Fruit fly (Drosophila melanogaster): Measurements from ENCODE around the gene knrl.

knrl gene

DNA sequence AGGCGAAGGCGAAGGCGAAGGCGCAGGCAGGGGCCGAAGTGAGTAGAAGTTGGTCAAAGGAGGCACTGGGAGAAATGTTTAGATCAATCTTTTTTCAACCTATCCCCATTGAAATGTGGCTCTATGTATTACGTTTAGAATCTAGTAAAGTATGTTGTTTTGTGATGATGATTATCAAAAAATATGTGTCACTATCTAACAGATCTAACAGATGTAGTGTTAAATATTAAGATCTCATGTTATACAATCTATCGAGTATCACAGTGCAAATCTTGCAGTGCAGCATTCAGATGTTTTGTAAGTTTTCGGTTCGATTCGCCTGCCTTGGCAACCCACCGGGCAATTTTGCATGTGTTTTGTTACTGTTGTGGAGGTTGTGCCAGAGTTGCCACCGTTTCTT, 10.0 kb downstream of the knrl start:
- TF ChIP-seq h (GFP tag; optimal IDR thresholded peaks at IDR 0.05): peak; percentile 35
- TF ChIP-seq Dif (GFP tag; optimal IDR thresholded peaks at IDR 0.05; ENCODE audit: partially characterized antibody): no peak
- TF ChIP-seq OdsH (GFP tag; optimal IDR thresholded peaks at IDR 0.05): no peak
- TF ChIP-seq rgr (GFP tag; optimal IDR thresholded peaks at IDR 0.05): peak; percentile 6
- no peak for TF ChIP-seq jim (GFP tag; optimal IDR thresholded peaks at IDR 0.05)
- no peak for TF ChIP-seq dmrt93B (GFP tag; optimal IDR thresholded peaks at IDR 0.05)
- no peak for TF ChIP-seq Myc (optimal IDR thresholded peaks at IDR 0.05)
- no peak for TF ChIP-seq Hr83 (GFP tag; optimal IDR thresholded peaks at IDR 0.05; ENCODE audit: poor library complexity, severe bottlenecking)
- no peak for TF ChIP-seq CG32264 (GFP tag; optimal IDR thresholded peaks at IDR 0.05)
- no peak for TF ChIP-seq Mio (GFP tag; optimal IDR thresholded peaks at IDR 0.05)
- no peak for TF ChIP-seq CG9705 (GFP tag; optimal IDR thresholded peaks at IDR 0.05)
- no peak for TF ChIP-seq Rel (GFP tag; optimal IDR thresholded peaks at IDR 0.05)
- TF ChIP-seq Rel (tag; optimal IDR thresholded peaks at IDR 0.05): no peak
- TF ChIP-seq CrebA (GFP tag; optimal IDR thresholded peaks at IDR 0.05; ENCODE audit: borderline replicate concordance): no peak
- no peak for TF ChIP-seq ey (GFP tag; optimal IDR thresholded peaks at IDR 0.05)
- TF ChIP-seq fru (GFP tag; optimal IDR thresholded peaks at IDR 0.05): peak; percentile 7
- no peak for TF ChIP-seq Sp1 (GFP tag; optimal IDR thresholded peaks at IDR 0.05)
- TF ChIP-seq Vsx2 (GFP tag; optimal IDR thresholded peaks at IDR 0.05; ENCODE audit: partially characterized antibody): no peak
- no peak for TF ChIP-seq brk (GFP tag; optimal IDR thresholded peaks at IDR 0.05)
- no peak for TF ChIP-seq woc (GFP tag; optimal IDR thresholded peaks at IDR 0.05)
- peak in 1 of 2 experiments; percentile 16 for TF ChIP-seq foxo (GFP tag; optimal IDR thresholded peaks at IDR 0.05)
- no peak for TF ChIP-seq br (GFP tag; optimal IDR thresholded peaks at IDR 0.05)
- TF ChIP-seq psq (GFP tag; optimal IDR thresholded peaks at IDR 0.05): peak; percentile 21
- no peak for TF ChIP-seq Abd-B (GFP tag; optimal IDR thresholded peaks at IDR 0.05)
- TF ChIP-seq HLH106 (tag; optimal IDR thresholded peaks at IDR 0.05): no peak
- TF ChIP-seq Hnf4 (GFP tag; optimal IDR thresholded peaks at IDR 0.05): no peak
- no peak for TF ChIP-seq sv (GFP tag; optimal IDR thresholded peaks at IDR 0.05)

DNA sequence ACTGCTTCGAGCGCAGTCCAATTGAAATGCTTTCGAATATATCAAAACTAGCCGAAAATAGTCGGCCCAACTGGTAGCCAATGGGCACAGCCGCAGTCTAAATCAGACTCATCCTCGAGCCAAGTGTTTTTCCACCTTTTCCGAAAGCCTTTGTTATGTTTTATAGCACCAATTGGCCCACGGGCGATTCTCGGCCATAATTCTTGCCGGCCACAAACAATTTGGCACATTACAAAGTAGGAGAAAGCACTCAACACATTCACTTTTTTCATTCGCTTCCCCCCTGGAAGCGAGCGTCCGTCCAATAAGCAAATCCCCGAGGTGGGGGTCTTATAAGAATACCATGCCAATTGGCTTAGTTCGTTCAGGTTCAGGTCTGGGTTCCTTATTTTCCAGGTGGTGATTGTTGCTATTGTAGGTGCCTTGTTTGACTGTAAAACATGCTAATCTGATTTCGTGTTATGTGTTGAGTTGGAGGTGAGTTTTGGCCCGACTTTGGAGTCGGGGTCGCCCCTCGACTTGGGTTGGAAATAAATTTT, 16.7 kb downstream of the knrl start:
- TF ChIP-seq Mio (GFP tag; optimal IDR thresholded peaks at IDR 0.05) (no peak), rgr (GFP tag; optimal IDR thresholded peaks at IDR 0.05) (no peak), Hr78 (GFP tag; optimal IDR thresholded peaks at IDR 0.05) (no peak), woc (GFP tag; optimal IDR thresholded peaks at IDR 0.05) (no peak), psq (GFP tag; optimal IDR thresholded peaks at IDR 0.05) (no peak), GATAd (GFP tag; optimal IDR thresholded peaks at IDR 0.05) (no peak), dsf (GFP tag; optimal IDR thresholded peaks at IDR 0.05; ENCODE audit: borderline replicate concordance) (no peak), sv (GFP tag; optimal IDR thresholded peaks at IDR 0.05) (no peak), br (GFP tag; optimal IDR thresholded peaks at IDR 0.05) (no peak), Rel (GFP tag; optimal IDR thresholded peaks at IDR 0.05) (no peak), Rel (tag; optimal IDR thresholded peaks at IDR 0.05) (no peak), Hr83 (GFP tag; optimal IDR thresholded peaks at IDR 0.05; ENCODE audit: poor library complexity, severe bottlenecking) (no peak), fru (GFP tag; optimal IDR thresholded peaks at IDR 0.05) (no peak)

DNA sequence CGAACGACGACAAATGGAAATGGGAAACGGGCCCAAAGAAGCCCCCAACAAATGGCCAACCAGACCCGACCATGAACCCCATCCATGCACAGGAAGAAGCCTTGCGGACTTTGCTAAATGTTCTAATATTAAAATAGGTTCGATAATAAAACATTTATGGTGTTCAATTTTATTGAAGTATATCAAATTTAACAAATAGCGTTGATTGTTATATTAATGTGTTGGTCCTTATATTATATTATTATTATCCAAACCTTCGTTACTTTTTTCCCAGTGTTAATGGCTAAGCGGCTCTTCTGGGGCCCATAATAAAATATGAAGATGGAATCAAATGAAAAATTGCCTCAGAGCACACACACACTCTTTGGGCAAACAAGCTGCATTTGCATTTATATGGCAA, 17.8 kb downstream of the knrl start:
- no peak for TF ChIP-seq Dfd (GFP tag; optimal IDR thresholded peaks at IDR 0.05)
- peak; percentile 6 for TF ChIP-seq h (GFP tag; optimal IDR thresholded peaks at IDR 0.05)

DNA sequence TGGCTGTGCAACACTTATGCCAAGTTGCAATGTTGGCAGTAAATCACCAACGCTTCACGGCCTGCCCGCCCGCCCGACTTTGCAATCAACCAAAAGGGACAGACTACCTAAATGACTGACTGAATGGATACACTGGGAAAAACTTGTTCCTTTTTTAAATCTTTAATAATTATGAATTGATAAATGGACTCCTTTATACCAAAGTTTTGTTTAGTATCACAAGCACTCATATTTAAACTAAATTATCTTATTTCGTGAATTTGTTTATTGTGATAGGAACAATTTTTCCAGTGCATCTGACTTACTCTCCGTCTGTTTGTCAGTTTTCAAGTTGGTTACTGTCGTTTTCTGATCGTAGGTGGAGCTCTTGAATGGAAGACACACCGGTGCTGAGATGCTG, 19.8 kb downstream of the knrl start:
- TF ChIP-seq Hnf4 (GFP tag; optimal IDR thresholded peaks at IDR 0.05): peak; percentile 91
- TF ChIP-seq Hr83 (GFP tag; optimal IDR thresholded peaks at IDR 0.05; ENCODE audit: poor library complexity, severe bottlenecking): no peak
- peak; percentile 94 for TF ChIP-seq HLH106 (tag; optimal IDR thresholded peaks at IDR 0.05)
- no peak for TF ChIP-seq Hr78 (GFP tag; optimal IDR thresholded peaks at IDR 0.05)
- TF ChIP-seq br (GFP tag; optimal IDR thresholded peaks at IDR 0.05): peak; percentile 89
- peak; percentile 94 for TF ChIP-seq Sp1 (GFP tag; optimal IDR thresholded peaks at IDR 0.05)
- no peak for TF ChIP-seq Dfd (GFP tag; optimal IDR thresholded peaks at IDR 0.05)
- no peak for TF ChIP-seq Mio (GFP tag; optimal IDR thresholded peaks at IDR 0.05)
- TF ChIP-seq h (GFP tag; optimal IDR thresholded peaks at IDR 0.05): peak; percentile 93
- TF ChIP-seq dmrt93B (GFP tag; optimal IDR thresholded peaks at IDR 0.05): peak; percentile 64
- no peak for TF ChIP-seq Dif (GFP tag; optimal IDR thresholded peaks at IDR 0.05; ENCODE audit: partially characterized antibody)
- no peak for TF ChIP-seq Abd-B (GFP tag; optimal IDR thresholded peaks at IDR 0.05)
- TF ChIP-seq Myc (optimal IDR thresholded peaks at IDR 0.05): no peak
- peak; percentile 89 for TF ChIP-seq ey (GFP tag; optimal IDR thresholded peaks at IDR 0.05)
- TF ChIP-seq rgr (GFP tag; optimal IDR thresholded peaks at IDR 0.05): peak; percentile 91
- TF ChIP-seq dl (GFP tag; optimal IDR thresholded peaks at IDR 0.05; ENCODE audit: insufficient read depth in 1 of 2, partially characterized antibody in 2 of 2): no peak
- TF ChIP-seq foxo (GFP tag; optimal IDR thresholded peaks at IDR 0.05): peak in 1 of 2 experiments; percentile 92
- no peak for TF ChIP-seq lola (GFP tag; optimal IDR thresholded peaks at IDR 0.05)
- peak; percentile 61 for TF ChIP-seq CG32264 (GFP tag; optimal IDR thresholded peaks at IDR 0.05)
- peak; percentile 86 for TF ChIP-seq Jra (GFP tag; optimal IDR thresholded peaks at IDR 0.05)
- TF ChIP-seq Rel (GFP tag; optimal IDR thresholded peaks at IDR 0.05): peak; percentile 75
- TF ChIP-seq Rel (tag; optimal IDR thresholded peaks at IDR 0.05): peak; percentile 64
- TF ChIP-seq Vsx2 (GFP tag; optimal IDR thresholded peaks at IDR 0.05; ENCODE audit: partially characterized antibody): no peak
- TF ChIP-seq usp (GFP tag; optimal IDR thresholded peaks at IDR 0.05): no peak
- TF ChIP-seq GATAd (GFP tag; optimal IDR thresholded peaks at IDR 0.05): no peak
- TF ChIP-seq pan (optimal IDR thresholded peaks at IDR 0.05): no peak
- TF ChIP-seq psq (GFP tag; optimal IDR thresholded peaks at IDR 0.05): peak; percentile 89
- peak; percentile 11 for TF ChIP-seq sv (GFP tag; optimal IDR thresholded peaks at IDR 0.05)
- peak; percentile 84 for TF ChIP-seq CG9705 (GFP tag; optimal IDR thresholded peaks at IDR 0.05)
- TF ChIP-seq jim (GFP tag; optimal IDR thresholded peaks at IDR 0.05): no peak
- peak; percentile 92 for TF ChIP-seq brk (GFP tag; optimal IDR thresholded peaks at IDR 0.05)
- TF ChIP-seq OdsH (GFP tag; optimal IDR thresholded peaks at IDR 0.05): peak; percentile 93
- TF ChIP-seq sage (GFP tag; optimal IDR thresholded peaks at IDR 0.05): peak; percentile 83
- TF ChIP-seq woc (GFP tag; optimal IDR thresholded peaks at IDR 0.05): peak; percentile 88
- TF ChIP-seq dsf (GFP tag; optimal IDR thresholded peaks at IDR 0.05; ENCODE audit: borderline replicate concordance): peak; percentile 74
- TF ChIP-seq N (GFP tag; optimal IDR thresholded peaks at IDR 0.05): no peak

Measured in whole organism, wandering third instar larva.